Fruit fly (Drosophila melanogaster): Measurements from ENCODE around the gene RagA-B.
A peak's percentile ranks its signal among the peaks of the same experiment; 100 is the strongest.

RagA-B gene

DNA sequence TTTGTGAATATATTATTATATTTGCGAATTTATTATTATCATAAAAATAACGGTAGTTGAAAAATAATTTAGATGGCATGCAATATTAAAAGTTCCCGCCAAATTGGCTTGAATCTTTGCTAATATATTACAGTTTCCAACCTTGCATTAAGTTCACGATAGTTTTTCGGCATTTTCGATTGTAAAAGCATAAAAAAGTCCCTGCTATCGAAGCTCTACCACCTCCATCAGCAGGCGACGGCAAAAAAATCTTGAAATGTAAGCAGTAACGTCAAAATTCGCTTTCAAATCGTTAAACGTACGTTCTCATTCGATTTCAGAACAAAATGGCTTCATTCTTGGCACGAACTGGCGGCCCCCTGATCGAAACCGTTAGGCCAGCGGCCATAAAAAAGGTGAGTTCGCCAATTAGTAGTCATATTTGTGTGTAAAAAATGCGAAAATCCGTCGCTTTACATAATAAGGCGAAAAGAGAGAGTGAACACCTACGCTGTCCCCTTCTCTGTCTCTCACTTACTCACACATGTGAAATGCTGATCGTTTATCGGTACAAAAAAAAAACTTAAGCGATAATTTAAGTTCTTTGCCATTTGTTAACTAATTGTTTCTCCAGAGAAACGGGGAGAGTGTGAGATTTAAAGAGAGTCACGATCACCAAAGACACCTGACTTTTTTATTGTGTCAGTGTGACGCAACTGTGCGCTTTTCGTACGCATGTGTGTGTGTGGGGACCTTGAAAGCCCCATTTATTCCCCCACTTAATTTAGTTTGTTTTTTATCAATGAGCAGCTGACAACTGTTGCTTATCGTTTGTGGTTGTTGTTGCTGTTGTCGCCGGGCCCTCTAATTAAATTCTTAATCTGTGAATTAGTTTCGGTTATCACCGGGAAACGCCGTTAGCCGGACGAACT is 45.4 kb downstream of the RagA-B start, which contains the start of gene ScsbetaA (continued):
- TF ChIP-seq CG10979 (tag; optimal IDR thresholded peaks at IDR 0.05) (no peak), onecut (GFP tag; IDR thresholded peaks at IDR 0.05) (no peak), CG4730 (GFP tag; IDR thresholded peaks at IDR 0.05) (no peak), CG13123 (GFP tag; optimal IDR thresholded peaks at IDR 0.05) (no peak), sc (optimal IDR thresholded peaks at IDR 0.05) (no peak), sc (GFP tag; optimal IDR thresholded peaks at IDR 0.05) (no peak), H2.0 (GFP tag; IDR thresholded peaks at IDR 0.05) (no peak), CG9932 (GFP tag; IDR thresholded peaks at IDR 0.05) (peak; percentile 51), CG8089 (GFP tag; optimal IDR thresholded peaks at IDR 0.05) (no peak), seq (GFP tag; IDR thresholded peaks at IDR 0.05) (no peak), sens (GFP tag) (no peak), Gug (GFP tag; IDR thresholded peaks at IDR 0.05) (no peak), CG8281 (tag; optimal IDR thresholded peaks at IDR 0.05) (no peak), Six4 (GFP tag; optimal IDR thresholded peaks at IDR 0.05) (no peak), sug (tag; optimal IDR thresholded peaks at IDR 0.05) (peak; percentile 68), chinmo (GFP tag; IDR thresholded peaks at IDR 0.05; ENCODE audit: partially characterized antibody) (peak; percentile 86), CG10654 (GFP tag; optimal IDR thresholded peaks at IDR 0.05) (peak; percentile 23), yki (optimal IDR thresholded peaks at IDR 0.05) (no peak), CG10321 (GFP tag; IDR thresholded peaks at IDR 0.05) (no peak), ato (GFP tag; IDR thresholded peaks at IDR 0.05; ENCODE audit: partially characterized antibody) (peak; percentile 63; the same call in 1 of the 2 replicates), CG15696 (tag; optimal IDR thresholded peaks at IDR 0.05) (no peak), CG11696 (GFP tag; IDR thresholded peaks at IDR 0.05) (no peak), Pdp1 (GFP tag; optimal IDR thresholded peaks at IDR 0.05) (peak in 1 of 2 experiments; percentile 99), Bgb (GFP tag; IDR thresholded peaks at IDR 0.05; ENCODE audit: partially characterized antibody) (peak; percentile 92), unpg (GFP tag; optimal IDR thresholded peaks at IDR 0.05) (no peak), phol (tag; optimal IDR thresholded peaks at IDR 0.05) (peak; percentile 55), gcm (GFP tag; optimal IDR thresholded peaks at IDR 0.05) (no peak), kay (GFP tag; optimal IDR thresholded peaks at IDR 0.05) (peak; percentile 51), her (GFP tag; optimal IDR thresholded peaks at IDR 0.05) (no peak), cas (GFP tag; IDR thresholded peaks at IDR 0.05) (no peak), nerfin-1 (tag; optimal IDR thresholded peaks at IDR 0.05) (no peak), Asciz (GFP tag; optimal IDR thresholded peaks at IDR 0.05) (no peak), Awh (GFP tag; IDR thresholded peaks at IDR 0.05) (peak; percentile 34; the same call in 1 of the 2 replicates), E2f1 (GFP tag; IDR thresholded peaks at IDR 0.05) (no peak), slp2 (GFP tag; optimal IDR thresholded peaks at IDR 0.05) (no peak), Elba2 (GFP tag; optimal IDR thresholded peaks at IDR 0.05) (no peak), CG15479 (GFP tag; optimal IDR thresholded peaks at IDR 0.05) (no peak), Tbp (GFP tag; optimal IDR thresholded peaks at IDR 0.05) (no peak), CG11085 (GFP tag; IDR thresholded peaks at IDR 0.05) (no peak), usp (GFP tag; optimal IDR thresholded peaks at IDR 0.05) (no peak), sr (GFP tag; IDR thresholded peaks at IDR 0.05) (no peak), Ptx1 (GFP tag; IDR thresholded peaks at IDR 0.05) (no peak), toy (GFP tag; IDR thresholded peaks at IDR 0.05) (no peak), aop (GFP tag; IDR thresholded peaks at IDR 0.05) (no peak), Sox100B (GFP tag; optimal IDR thresholded peaks at IDR 0.05) (no peak), ATbp (GFP tag; optimal IDR thresholded peaks at IDR 0.05) (no peak), CG15011 (GFP tag; optimal IDR thresholded peaks at IDR 0.05) (no peak), h (optimal IDR thresholded peaks at IDR 0.05) (no peak), pb (GFP tag; optimal IDR thresholded peaks at IDR 0.05) (no peak), Hr3 (GFP tag; optimal IDR thresholded peaks at IDR 0.05) (no peak), CG6683 (GFP tag; optimal IDR thresholded peaks at IDR 0.05) (no peak)
